Fruit fly (Drosophila melanogaster): ENCODE results near the gene CG33223.

DNA sequence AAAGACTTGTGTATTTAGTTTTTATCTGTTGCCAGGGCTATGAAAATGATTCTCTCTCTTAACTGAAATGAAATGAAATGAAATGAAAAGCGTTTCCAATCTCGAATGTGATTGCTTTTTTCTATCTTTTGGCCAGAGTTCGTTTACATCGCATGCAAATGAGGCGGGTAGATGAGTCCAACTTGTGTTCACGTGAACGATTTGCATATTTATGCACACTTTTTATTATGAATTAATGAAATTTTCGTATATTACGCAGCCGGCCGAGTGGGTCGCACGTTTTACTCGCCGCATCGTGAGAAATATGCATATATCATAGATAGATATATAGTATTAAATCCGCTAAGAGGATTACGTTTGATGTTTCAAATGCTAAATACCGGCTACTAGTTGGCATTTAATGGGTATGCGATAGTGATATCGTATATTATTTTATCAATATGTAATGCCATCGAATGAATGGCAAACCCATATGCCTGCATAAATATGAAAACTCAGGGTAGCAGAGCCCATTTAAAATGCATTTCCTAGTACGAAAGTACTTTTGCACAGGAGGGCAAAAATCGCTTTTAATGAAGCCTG is 21.4 kb upstream of the CG33223 start:
- TF ChIP-seq ss (GFP tag; optimal IDR thresholded peaks at IDR 0.05) (no peak), CG8632 (GFP tag; optimal IDR thresholded peaks at IDR 0.05) (no peak), esn (GFP tag; optimal IDR thresholded peaks at IDR 0.05) (no peak), Eip78C (GFP tag) (peak; percentile 28), Ets21C (GFP tag; optimal IDR thresholded peaks at IDR 0.05) (no peak), OdsH (GFP tag; optimal IDR thresholded peaks at IDR 0.05) (no peak), CG11762 (GFP tag; optimal IDR thresholded peaks at IDR 0.05; ENCODE audit: insufficient read depth) (no peak), CG15336 (GFP tag; IDR thresholded peaks at IDR 0.05) (no peak), CG16779 (tag; optimal IDR thresholded peaks at IDR 0.05) (no peak), salr (GFP tag; optimal IDR thresholded peaks at IDR 0.05) (no peak), CG11294 (GFP tag; IDR thresholded peaks at IDR 0.05) (no peak), Sox102F (GFP tag; optimal IDR thresholded peaks at IDR 0.05) (no peak), Hr39 (GFP tag; optimal IDR thresholded peaks at IDR 0.05) (no peak), Met (GFP tag; optimal IDR thresholded peaks at IDR 0.05) (no peak)
